Worm (Caenorhabditis elegans): ENCODE measurements around the gene gln-6.
"Not testable (repeated sequence)": the region's sequence is repeated elsewhere in the genome, so short reads cannot be mapped to it uniquely, and the experiment has no call there.

The gln-6 gene

ce11 chrIV:9767054-9767453 lies 26.4 kb upstream of the gln-6 start, which contains the start of gene msp-79:
msp-79 (minus strand) TSS chrIV:9767154.
- not testable (repeated sequence) for TF ChIP-seq lir-3 (tag; optimal IDR thresholded peaks at IDR 0.05; ENCODE audit: poor library complexity); mab-9 (GFP tag; IDR thresholded peaks at IDR 0.05); efl-3 (GFP tag; optimal IDR thresholded peaks at IDR 0.05)

DNA sequence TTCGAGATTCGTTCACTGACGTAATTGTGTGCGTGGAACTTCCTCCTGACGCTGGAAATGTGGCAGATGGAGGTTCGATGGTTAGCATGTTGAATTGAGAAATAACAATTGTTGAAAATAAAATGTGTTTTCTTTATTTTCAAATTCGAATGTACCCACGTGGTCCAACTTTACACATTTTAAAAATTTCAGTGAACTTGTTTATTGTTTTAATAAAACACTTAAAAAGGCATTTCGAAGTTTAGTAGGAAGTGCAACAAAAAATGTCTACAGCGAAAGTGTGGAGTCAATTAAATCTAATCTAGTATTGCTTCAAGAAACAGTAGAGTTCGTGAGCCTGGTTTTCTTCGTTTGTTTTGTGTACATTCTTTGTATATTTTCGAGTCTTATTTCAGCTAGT lies 25.5 kb upstream of the gln-6 start, which contains the start of gene ssp-36:
Gene ssp-36, minus strand, starts transcription at position 101 of the 400 bp plus-strand sequence.
- TF ChIP-seq pqm-1 (tag; optimal IDR thresholded peaks at IDR 0.05) = no peak
- no peak for TF ChIP-seq nhr-85 (tag)
- no peak for TF ChIP-seq irx-1 (tag; optimal IDR thresholded peaks at IDR 0.05)
- TF ChIP-seq unc-86 (tag; optimal IDR thresholded peaks at IDR 0.05) = no peak
- TF ChIP-seq blmp-1 (tag; optimal IDR thresholded peaks at IDR 0.05) = no peak
- TF ChIP-seq ces-1 (GFP tag; optimal IDR thresholded peaks at IDR 0.05) = no peak
- no peak for TF ChIP-seq nhr-47 (tag; optimal IDR thresholded peaks at IDR 0.05)
- TF ChIP-seq Y116A8C.19 (tag; optimal IDR thresholded peaks at IDR 0.05; ENCODE audit: borderline replicate concordance) = no peak
- TF ChIP-seq hlh-17 (GFP tag; optimal IDR thresholded peaks at IDR 0.05; ENCODE audit: borderline replicate concordance) = no peak
- no peak for TF ChIP-seq zag-1 (tag; optimal IDR thresholded peaks at IDR 0.05)
- TF ChIP-seq nhr-11 (tag; optimal IDR thresholded peaks at IDR 0.05) = no peak
- no peak for TF ChIP-seq ets-5 (GFP tag; IDR thresholded peaks at IDR 0.05)
- no peak for TF ChIP-seq nhr-71 (tag; optimal IDR thresholded peaks at IDR 0.05)
- no peak for TF ChIP-seq hlh-4 (tag; optimal IDR thresholded peaks at IDR 0.05)
- TF ChIP-seq C34B4.2 (tag; optimal IDR thresholded peaks at IDR 0.05) = no peak

DNA sequence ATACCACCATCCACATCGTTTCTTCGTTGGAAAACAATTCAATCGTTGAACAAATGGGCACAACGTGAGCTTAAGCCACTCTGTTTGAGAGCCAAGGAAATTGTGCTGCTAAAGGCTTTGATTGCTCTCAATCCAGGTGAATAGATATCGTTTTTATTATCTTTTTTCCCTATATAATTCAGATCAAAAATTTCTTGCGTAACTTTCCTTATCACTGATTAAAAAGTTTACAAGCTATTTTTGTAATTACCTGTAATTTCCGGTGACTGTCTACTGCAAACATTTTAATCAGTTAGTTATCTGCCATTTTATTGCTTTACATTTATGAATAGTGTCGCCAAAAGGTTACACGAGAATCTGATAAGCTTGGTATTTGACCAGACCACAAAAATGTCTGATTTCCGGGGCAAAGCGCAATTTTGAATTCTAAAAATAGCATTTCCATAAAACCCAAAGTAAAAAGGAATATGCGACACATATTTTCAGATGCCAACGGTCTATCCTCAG lies 22.0 kb upstream of the gln-6 start:
- TF ChIP-seq snpc-4 (tag; optimal IDR thresholded peaks at IDR 0.05) = no peak
- TF ChIP-seq vab-15 (tag; optimal IDR thresholded peaks at IDR 0.05) = no peak
- no peak for TF ChIP-seq efl-1 (optimal IDR thresholded peaks at IDR 0.05)
- peak in 1 of 2 experiments; percentile 90 for TF ChIP-seq efl-1 (GFP tag; optimal IDR thresholded peaks at IDR 0.05 in 1 of 2)
- no peak for TF ChIP-seq ama-1 (optimal IDR thresholded peaks at IDR 0.05)
- no peak for TF ChIP-seq rnt-1 (tag; optimal IDR thresholded peaks at IDR 0.05)
- TF ChIP-seq tlp-1 (tag; optimal IDR thresholded peaks at IDR 0.05) = peak; percentile 87
- no peak for TF ChIP-seq ztf-11 (tag; optimal IDR thresholded peaks at IDR 0.05)
- peak; percentile 81 for TF ChIP-seq elt-2 (tag; optimal IDR thresholded peaks at IDR 0.05)

DNA sequence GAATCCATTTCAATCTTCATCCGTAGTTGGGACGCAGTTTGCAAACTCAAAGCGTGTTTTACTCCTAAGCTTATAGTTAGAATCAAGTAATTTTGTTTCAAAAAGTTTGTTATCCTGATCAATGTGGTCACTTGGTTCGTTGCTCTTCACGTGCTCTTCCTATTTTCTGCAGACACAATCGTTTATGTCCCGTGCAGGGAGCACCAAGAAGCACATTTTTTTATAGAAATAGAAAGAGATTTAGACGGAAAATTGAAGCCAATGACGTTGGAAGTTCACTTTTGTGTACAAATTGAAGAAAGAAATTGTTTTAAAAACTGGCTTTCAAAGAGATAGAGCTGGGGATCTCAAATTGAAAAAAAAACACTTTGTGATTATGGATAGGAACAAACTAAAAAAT lies 21.1 kb upstream of the gln-6 start:
- TF ChIP-seq fkh-10 (GFP tag; optimal IDR thresholded peaks at IDR 0.05) (no peak), hlh-17 (GFP tag; optimal IDR thresholded peaks at IDR 0.05; ENCODE audit: borderline replicate concordance) (no peak), ceh-82 (tag; optimal IDR thresholded peaks at IDR 0.05) (no peak), pax-3 (tag; optimal IDR thresholded peaks at IDR 0.05) (no peak), egl-27 (tag; optimal IDR thresholded peaks at IDR 0.05) (no peak), aha-1 (tag; optimal IDR thresholded peaks at IDR 0.05) (no peak), lin-14 (GFP tag; optimal IDR thresholded peaks at IDR 0.05) (peak; percentile 59), mab-9 (GFP tag; IDR thresholded peaks at IDR 0.05) (no peak), nhr-47 (tag; optimal IDR thresholded peaks at IDR 0.05) (no peak), hlh-4 (tag; optimal IDR thresholded peaks at IDR 0.05) (no peak), fkh-8 (tag; optimal IDR thresholded peaks at IDR 0.05) (peak; percentile 4), nhr-19 (GFP tag; conservative IDR thresholded peaks at IDR 0.05) (peak; percentile 35; the same call in 1 of the 2 replicates), lin-35 (GFP tag; optimal IDR thresholded peaks at IDR 0.05) (no peak), sptf-1 (tag; optimal IDR thresholded peaks at IDR 0.05) (no peak), nhr-20 (tag; optimal IDR thresholded peaks at IDR 0.05) (peak; percentile 28), nhr-71 (tag; optimal IDR thresholded peaks at IDR 0.05) (peak; percentile 55), jun-1 (tag; optimal IDR thresholded peaks at IDR 0.05) (no peak), dsc-1 (tag; optimal IDR thresholded peaks at IDR 0.05) (peak; percentile 15), mef-2 (tag; optimal IDR thresholded peaks at IDR 0.05) (no peak), tlp-1 (tag; optimal IDR thresholded peaks at IDR 0.05) (no peak), swsn-7 (tag; optimal IDR thresholded peaks at IDR 0.05) (no peak), aly-2 (tag; optimal IDR thresholded peaks at IDR 0.05) (no peak), ztf-4 (tag; optimal IDR thresholded peaks at IDR 0.05) (no peak), nhr-28 (tag; optimal IDR thresholded peaks at IDR 0.05) (no peak), unc-98 (GFP tag; IDR thresholded peaks at IDR 0.05) (no peak), elt-2 (tag; optimal IDR thresholded peaks at IDR 0.05) (no peak), lir-3 (tag; optimal IDR thresholded peaks at IDR 0.05; ENCODE audit: poor library complexity) (no peak), nhr-76 (tag; optimal IDR thresholded peaks at IDR 0.05) (no peak), zag-1 (tag; optimal IDR thresholded peaks at IDR 0.05) (no peak), ets-5 (GFP tag; IDR thresholded peaks at IDR 0.05) (no peak), ces-1 (GFP tag; optimal IDR thresholded peaks at IDR 0.05) (no peak), rnt-1 (tag; optimal IDR thresholded peaks at IDR 0.05) (peak; percentile 29)
